Fruit fly (Drosophila melanogaster) whole organism: ENCODE data around the gene Gnpnat.

Source experiments
- CG8478 ChIP-seq: fragments of >200 bp; optimal IDR thresholded peaks from 2 replicates; lab custom pipeline; 2018; ENCODE audit warnings: inconsistent platforms
- Dll ChIP-seq: fragments of >200 bp; optimal IDR thresholded peaks from 2 replicates; lab custom pipeline; 2017
- EcR ChIP-seq, 2 experiments: fragments of >200 bp; optimal IDR thresholded peaks; 2 replicates each; lab custom pipeline; 2017; ENCODE audit warnings: missing biosample characterization in 2 of 2, missing genetic modification characterization in 2 of 2, missing genetic modification reagents in 2 of 2
- pan ChIP-seq: fragments of >200 bp; optimal IDR thresholded peaks from 2 replicates; lab custom pipeline; 2017
- psq ChIP-seq: fragments of >200 bp; optimal IDR thresholded peaks from 2 replicates; lab custom pipeline; 2017
- usp ChIP-seq: fragments of >200 bp; optimal IDR thresholded peaks from 2 replicates; lab custom pipeline; 2017; ENCODE audit warnings: missing biosample characterization, missing genetic modification characterization, mixed read lengths

Gene Gnpnat

dm6 chr3R:29770930-29771329 is 32.9 kb downstream of the Gnpnat start:
- TF ChIP-seq pan (lab: Kevin White, UChicago) (no peak), CG8478 (lab: Kevin White, UChicago) (no peak), Dll (no peak), psq (no peak), usp (GFP tag; lab: Kevin White, UChicago) (no peak), EcR (GFP tag; optimal IDR thresholded peaks at IDR 0.05; lab: Kevin White, UChicago) (no peak)

dm6 chr3R:29771645-29772089 is 33.6 kb downstream of the Gnpnat start:
- no peak for TF ChIP-seq psq
- no peak for TF ChIP-seq pan (lab: Kevin White, UChicago)
- TF ChIP-seq usp (GFP tag; lab: Kevin White, UChicago) = no peak
- no peak for TF ChIP-seq EcR (GFP tag; optimal IDR thresholded peaks at IDR 0.05; lab: Kevin White, UChicago)
- TF ChIP-seq Dll = no peak
- TF ChIP-seq CG8478 (lab: Kevin White, UChicago) = no peak

DNA sequence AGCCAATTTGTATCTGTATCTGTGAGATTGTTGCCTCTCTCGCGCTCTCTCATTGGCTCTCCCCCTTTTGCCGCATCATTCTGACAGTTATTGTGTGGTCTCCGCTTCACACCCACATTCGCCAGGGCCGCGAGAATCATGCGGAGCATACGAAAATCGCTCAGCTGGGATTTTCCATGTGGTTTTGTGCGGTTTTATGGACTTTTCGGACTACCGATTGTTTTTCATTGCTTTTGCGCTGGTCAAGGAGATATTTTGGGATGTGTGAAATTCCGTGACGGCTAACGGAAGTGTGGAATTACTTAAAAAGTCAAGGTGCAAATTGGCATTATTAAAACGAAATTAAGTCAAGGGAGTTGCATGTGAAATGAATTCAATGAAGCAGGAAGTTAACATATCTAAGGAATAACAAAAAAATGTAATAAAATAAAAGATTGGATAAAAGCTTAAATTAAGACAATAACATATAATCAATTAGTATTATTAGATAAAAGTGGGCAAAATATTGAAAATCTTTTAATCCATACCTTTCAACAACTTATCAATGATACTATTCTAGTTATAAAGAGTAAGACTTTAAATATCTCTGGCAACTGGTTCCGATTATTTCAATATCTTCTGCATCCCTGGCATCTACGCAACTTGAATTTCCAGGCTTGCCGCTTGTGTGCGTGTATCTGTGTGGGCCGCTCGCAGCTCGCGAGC is 34.2 kb downstream of the Gnpnat start:
- TF ChIP-seq pan (lab: Kevin White, UChicago) (no peak), psq (peak; percentile 56), Dll (peak; percentile 83)

DNA sequence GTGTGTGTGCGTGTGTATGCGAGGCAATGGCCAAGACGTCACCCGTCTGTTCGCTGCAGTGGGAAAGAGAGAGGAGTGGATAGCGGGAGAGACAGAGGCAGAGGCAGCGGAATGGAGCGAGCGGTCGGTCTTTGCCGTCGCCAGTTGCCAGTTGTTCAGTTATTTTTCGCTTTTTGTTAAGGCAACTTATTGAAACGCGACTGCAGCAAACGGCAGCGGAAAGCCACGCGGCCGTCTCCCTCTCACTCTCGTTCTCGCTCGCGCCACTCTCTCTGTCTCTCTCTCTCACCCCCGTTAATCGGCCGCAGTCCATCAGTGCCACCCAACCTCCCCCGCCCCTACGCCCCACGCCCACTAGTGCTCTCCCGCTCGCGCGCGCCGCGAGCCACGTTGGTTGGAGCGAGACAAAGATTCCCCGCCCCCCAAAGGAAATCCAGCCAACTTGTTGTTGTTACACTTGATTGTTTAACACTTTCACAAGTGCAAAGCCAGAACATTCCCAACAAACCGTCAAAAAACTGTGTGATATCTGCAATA is 34.8 kb downstream of the Gnpnat start:
- peak; percentile 82 for TF ChIP-seq CG8478 (lab: Kevin White, UChicago)
- no peak for TF ChIP-seq psq
- peak in 1 of 2 experiments; percentile 47 for TF ChIP-seq EcR (GFP tag; optimal IDR thresholded peaks at IDR 0.05; lab: Kevin White, UChicago)
- peak; percentile 88 for TF ChIP-seq Dll

- TF ChIP-seq pan (lab: Kevin White, UChicago) (peak; percentile 43), psq (no peak)
Observed at dm6 chr3R:29773833-29774324, 35.8 kb downstream of the Gnpnat start.

DNA sequence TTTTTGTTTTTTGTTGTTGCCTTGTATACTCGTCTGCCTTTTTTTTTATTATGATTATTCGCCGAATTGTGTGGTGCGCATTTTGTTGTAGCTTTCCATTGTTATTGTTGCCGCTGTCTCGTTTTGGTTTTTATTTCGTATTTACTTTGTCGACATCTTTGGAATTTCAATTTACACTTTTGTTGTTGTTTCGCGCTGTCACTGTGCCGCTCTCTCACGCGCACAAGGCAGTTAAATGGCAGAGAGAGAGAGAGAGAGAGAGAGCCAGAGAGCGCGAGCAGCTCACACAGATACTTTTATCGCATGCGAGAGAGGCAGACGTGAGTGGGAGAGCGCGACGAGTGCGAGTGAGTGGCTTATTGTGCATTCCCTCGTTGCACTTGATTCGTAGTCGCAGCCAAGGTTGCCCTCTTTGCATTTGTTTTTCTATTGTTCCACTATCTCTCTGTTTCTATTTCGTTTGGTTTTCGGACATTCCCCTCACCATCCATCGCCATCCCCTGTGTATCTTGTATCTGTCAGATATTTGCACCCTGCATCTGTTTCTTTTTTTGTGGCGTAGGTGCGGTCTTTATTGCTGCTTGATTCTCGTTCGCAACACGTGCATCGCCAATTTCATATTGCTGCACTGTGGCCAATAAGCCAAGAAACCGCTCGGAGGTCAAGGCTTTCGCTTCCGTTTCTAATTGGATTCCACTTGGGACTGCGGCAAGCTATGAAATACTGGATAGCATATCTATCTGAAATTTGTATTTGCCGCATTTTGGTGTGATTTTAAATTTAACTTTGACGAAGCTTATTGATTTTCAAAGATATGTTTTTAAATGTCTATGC is 36.5 kb downstream of the Gnpnat start:
- TF ChIP-seq usp (GFP tag; lab: Kevin White, UChicago) (no peak), Dll (peak; percentile 99)

DNA sequence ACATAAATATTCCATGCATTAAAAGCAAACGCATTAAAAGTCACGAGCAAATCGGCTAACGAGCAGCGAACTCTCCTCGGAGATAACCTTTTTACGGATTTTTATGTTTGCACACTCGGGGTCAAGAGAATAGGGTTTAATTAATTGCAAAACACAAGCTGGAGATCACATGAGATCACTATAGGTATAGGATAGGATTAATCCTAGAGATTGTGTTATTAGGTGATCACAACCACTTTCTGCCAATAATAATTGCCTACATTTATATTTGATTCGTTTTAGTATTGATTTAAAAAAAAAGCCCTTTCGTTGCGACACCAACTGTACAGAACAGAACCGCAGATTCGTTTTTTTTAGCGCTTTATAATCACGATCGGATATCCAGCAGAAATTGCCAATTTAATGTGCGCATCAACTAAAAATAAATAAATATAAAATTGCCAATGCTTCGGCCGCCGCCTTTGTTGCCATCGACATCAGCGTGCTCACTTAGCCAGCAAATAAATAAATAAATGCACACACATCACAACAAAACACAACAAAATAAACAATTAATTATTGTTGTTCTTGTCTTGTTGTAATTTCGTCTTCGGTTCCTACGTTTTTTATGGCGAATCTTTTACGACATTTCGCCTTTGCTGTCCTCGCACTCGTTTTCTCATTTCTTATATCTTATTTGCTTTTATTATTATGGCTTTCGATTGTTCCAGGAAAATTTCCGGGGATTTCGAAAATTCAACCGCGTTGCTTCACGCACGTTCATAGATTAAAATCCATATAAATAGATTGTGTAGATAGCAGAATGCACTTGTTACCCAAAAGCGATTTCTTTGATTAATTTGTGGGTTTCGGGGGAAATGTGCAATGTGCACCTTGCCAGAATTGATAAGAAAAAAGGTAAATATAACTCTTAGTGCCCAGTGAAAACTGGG is 37.9 kb downstream of the Gnpnat start:
- TF ChIP-seq EcR (GFP tag; optimal IDR thresholded peaks at IDR 0.05; lab: Kevin White, UChicago) (no peak), usp (GFP tag; lab: Kevin White, UChicago) (no peak), CG8478 (lab: Kevin White, UChicago) (no peak), Dll (no peak), psq (no peak), pan (lab: Kevin White, UChicago) (no peak)

dm6 chr3R:29777213-29777612 is 39.1 kb downstream of the Gnpnat start:
- no peak for TF ChIP-seq Dll
- TF ChIP-seq CG8478 (lab: Kevin White, UChicago) = no peak
- no peak for TF ChIP-seq pan (lab: Kevin White, UChicago)
- TF ChIP-seq usp (GFP tag; lab: Kevin White, UChicago) = no peak
- TF ChIP-seq EcR (GFP tag; optimal IDR thresholded peaks at IDR 0.05; lab: Kevin White, UChicago) = no peak
- no peak for TF ChIP-seq psq

dm6 chr3R:29778139-29778984 is 40.3 kb downstream of the Gnpnat start:
- TF ChIP-seq pan (lab: Kevin White, UChicago) (peak; percentile 93), usp (GFP tag; lab: Kevin White, UChicago) (no peak), EcR (GFP tag; optimal IDR thresholded peaks at IDR 0.05; lab: Kevin White, UChicago) (peak in 1 of 2 experiments; percentile 0)

DNA sequence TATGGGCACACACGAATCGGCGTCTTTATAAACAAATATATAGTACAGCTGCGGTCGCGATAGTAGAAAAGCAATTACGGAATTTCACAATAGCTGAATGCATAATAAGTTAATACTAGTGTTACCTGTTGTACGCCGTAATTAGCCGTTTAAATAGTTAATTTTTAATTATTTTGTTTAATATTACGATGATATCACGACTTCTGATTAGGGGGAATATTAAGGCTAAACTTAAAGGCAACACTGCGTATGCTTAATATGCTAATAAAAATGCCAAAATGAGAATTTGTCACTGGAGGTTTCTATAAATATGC is 40.9 kb downstream of the Gnpnat start:
- TF ChIP-seq psq = no peak
- no peak for TF ChIP-seq CG8478 (lab: Kevin White, UChicago)
- TF ChIP-seq pan (lab: Kevin White, UChicago) = no peak
- no peak for TF ChIP-seq EcR (GFP tag; optimal IDR thresholded peaks at IDR 0.05; lab: Kevin White, UChicago)
- no peak for TF ChIP-seq usp (GFP tag; lab: Kevin White, UChicago)
- no peak for TF ChIP-seq Dll

dm6 chr3R:29780402-29781029 is 42.4 kb downstream of the Gnpnat start, which contains the start of gene fig:
fig (minus strand) TSS chr3R:29780452.
- TF ChIP-seq EcR (GFP tag; optimal IDR thresholded peaks at IDR 0.05; lab: Kevin White, UChicago) (no peak), Dll (no peak), CG8478 (lab: Kevin White, UChicago) (no peak), usp (GFP tag; lab: Kevin White, UChicago) (no peak), pan (lab: Kevin White, UChicago) (no peak), psq (no peak)
